Worm (Caenorhabditis elegans) whole organism, L2 larva: ENCODE measurements around the gene cgt-3.

Source experiments
- blmp-1 ChIP-seq: sonication (generic microtip); optimal IDR thresholded peaks from 2 replicates; lab custom pipeline; 2017; ENCODE audit warnings: missing genetic modification characterization, mild to moderate bottlenecking, missing compliant biosample characterization, antibody characterized with exemption, moderate library complexity; ENCODE audit not compliant: insufficient read depth
- ceh-16 ChIP-seq: fragments of 150-350 bp; optimal IDR thresholded peaks from 2 replicates; lab custom pipeline; 2014; ENCODE audit warnings: missing biosample characterization, missing genetic modification characterization
- ceh-82 ChIP-seq: fragments of 150-350 bp; optimal IDR thresholded peaks from 2 replicates; lab custom pipeline; 2014; ENCODE audit warnings: missing biosample characterization, missing genetic modification characterization
- egl-27 ChIP-seq: sonication (generic microtip); optimal IDR thresholded peaks from 3 replicates; lab custom pipeline; 2017; ENCODE audit warnings: missing biosample characterization, missing genetic modification reagents, missing genetic modification characterization
- fos-1 ChIP-seq: fragments of 150-350 bp; optimal IDR thresholded peaks from 2 replicates; lab custom pipeline; 2014; ENCODE audit warnings: missing biosample characterization, missing genetic modification characterization
- lin-13 ChIP-seq: fragments of 150-350 bp; optimal IDR thresholded peaks from 2 replicates; lab custom pipeline; 2014; ENCODE audit warnings: missing biosample characterization, missing genetic modification reagents, missing genetic modification characterization
- lsy-2 ChIP-seq, 2 experiments: fragments of 150-350 bp in 1 of 2; sonication (generic microtip) in 1 of 2; optimal IDR thresholded peaks; 2 replicates each; lab custom pipeline; 2014 to 2017; ENCODE audit warnings: missing biosample characterization in 2 of 2, missing genetic modification characterization in 2 of 2
- nhr-11 ChIP-seq: fragments of 150-350 bp; optimal IDR thresholded peaks from 2 replicates; lab custom pipeline; 2014; ENCODE audit warnings: missing biosample characterization, missing genetic modification characterization
- snpc-4 ChIP-seq: fragments of 150-350 bp; optimal IDR thresholded peaks from 2 replicates; lab custom pipeline; 2014; ENCODE audit warnings: missing biosample characterization, missing genetic modification characterization
- unc-39 ChIP-seq: fragments of 150-350 bp; optimal IDR thresholded peaks from 2 replicates; lab custom pipeline; 2014; ENCODE audit warnings: missing biosample characterization, missing genetic modification characterization
- unc-55 ChIP-seq: fragments of 150-350 bp; sonication (generic microtip); optimal IDR thresholded peaks from 3 replicates; lab custom pipeline; 2014; ENCODE audit warnings: missing biosample characterization, missing genetic modification reagents, missing genetic modification characterization
- unc-62 ChIP-seq: fragments of 150-350 bp; optimal IDR thresholded peaks from 2 replicates; lab custom pipeline; 2014; ENCODE audit warnings: missing biosample characterization, missing genetic modification reagents, missing genetic modification characterization

DNA sequence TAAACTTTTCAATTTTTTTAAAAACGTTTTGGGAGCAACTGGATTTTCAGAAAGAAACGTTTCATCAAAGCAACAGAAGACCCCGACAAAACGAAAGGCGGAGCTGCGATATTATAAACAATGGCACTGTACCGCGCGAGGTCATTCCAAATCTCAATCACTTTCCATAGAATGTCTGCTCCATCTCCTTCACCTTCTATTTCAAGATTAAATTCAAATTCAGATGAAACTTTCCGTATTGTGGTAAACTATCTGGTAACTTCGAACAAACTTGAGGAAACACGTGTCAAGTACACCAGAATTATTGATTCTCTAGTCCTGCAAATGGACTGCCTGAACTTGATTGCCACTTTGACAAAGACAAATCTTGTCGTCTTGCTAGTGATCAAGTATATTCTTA, 29.7 kb downstream of the cgt-3 start, which contains the start of gene F28B12.6:
- TF ChIP-seq unc-62 (GFP tag; lab: Kevin White, UChicago): no peak
- no peak for TF ChIP-seq ceh-82 (tag; lab: Kevin White, UChicago)
- no peak for TF ChIP-seq unc-39
- TF ChIP-seq fos-1: no peak
- TF ChIP-seq blmp-1 (tag; lab: Kevin White, UChicago): no peak
- TF ChIP-seq egl-27 (tag; lab: Kevin White, UChicago): no peak
- TF ChIP-seq lsy-2 (tag; optimal IDR thresholded peaks at IDR 0.05; lab: Kevin White, UChicago): no peak
- no peak for TF ChIP-seq snpc-4 (tag; lab: Kevin White, UChicago)
- TF ChIP-seq unc-55 (GFP tag; lab: Kevin White, UChicago): no peak
- TF ChIP-seq lin-13 (GFP tag; lab: Kevin White, UChicago): no peak
- no peak for TF ChIP-seq nhr-11
- TF ChIP-seq ceh-16 (tag; lab: Kevin White, UChicago): no peak
